Worm (Caenorhabditis elegans): ENCODE measurements around the gene C14E2.7.

- TF ChIP-seq dao-5 (tag; optimal IDR thresholded peaks at IDR 0.05) (no peak), him-1 (tag; optimal IDR thresholded peaks at IDR 0.05) (no peak)
Observed at ce11 chrX:1826166-1826565, 10.0 kb downstream of the C14E2.7 start, which contains the start of gene C14E2.1.
